Fruit fly (Drosophila melanogaster): ENCODE measurements around the gene CG9512.

The CG9512 gene

DNA sequence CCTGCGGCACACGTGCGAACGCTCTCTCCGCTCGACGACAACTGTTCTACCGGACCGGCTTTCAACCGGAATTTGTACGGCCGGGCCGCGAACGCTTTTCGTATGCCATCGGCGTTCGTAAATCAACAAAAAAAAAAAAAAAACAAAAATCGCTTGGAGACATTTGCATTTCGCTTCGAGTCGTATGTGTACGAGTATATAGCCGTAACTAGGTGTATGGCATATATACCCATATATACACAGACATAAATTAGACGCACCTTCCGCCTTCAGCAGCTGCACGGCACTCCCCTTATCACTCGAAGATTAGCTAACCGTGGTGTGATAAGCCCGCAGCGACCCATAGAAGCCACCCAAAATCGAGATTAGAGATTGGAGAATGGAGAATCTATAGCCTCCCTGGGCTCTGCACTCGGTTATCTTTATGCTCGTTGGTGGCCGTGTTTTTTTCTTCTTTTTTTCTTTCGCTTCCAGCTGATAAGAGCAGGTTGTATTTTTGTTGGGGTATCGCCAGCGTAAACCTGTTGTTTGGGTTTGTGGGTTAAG lies at the start of gene CG9512 (continued):
- TF ChIP-seq Trl (optimal IDR thresholded peaks at IDR 0.05), result no peak
- TF ChIP-seq Trl (GFP tag; optimal IDR thresholded peaks at IDR 0.05), result no peak
- TF ChIP-seq mirr (GFP tag; optimal IDR thresholded peaks at IDR 0.05), result peak; percentile 51
- TF ChIP-seq ac (GFP tag; optimal IDR thresholded peaks at IDR 0.05), result no peak
- no peak for TF ChIP-seq ap (GFP tag; IDR thresholded peaks at IDR 0.05)
- TF ChIP-seq odd (GFP tag; optimal IDR thresholded peaks at IDR 0.05), result peak; percentile 40
- TF ChIP-seq Eip74EF (GFP tag; optimal IDR thresholded peaks at IDR 0.05), result peak in 1 of 2 experiments; percentile 58
- peak; percentile 60 for TF ChIP-seq CG34376 (GFP tag; optimal IDR thresholded peaks at IDR 0.05)
- no peak for TF ChIP-seq Doc3 (GFP tag; IDR thresholded peaks at IDR 0.05; ENCODE audit: partially characterized antibody)
- no peak for TF ChIP-seq CG8388 (GFP tag; optimal IDR thresholded peaks at IDR 0.05)
- no peak for TF ChIP-seq CG31388 (GFP tag; optimal IDR thresholded peaks at IDR 0.05)
- TF ChIP-seq chinmo (GFP tag; IDR thresholded peaks at IDR 0.05; ENCODE audit: partially characterized antibody), result peak; percentile 93; the same call in 3 of the 4 replicates
- peak; percentile 56 for TF ChIP-seq CG32772 (GFP tag; IDR thresholded peaks at IDR 0.05)
- TF ChIP-seq CG14965 (GFP tag; optimal IDR thresholded peaks at IDR 0.05; ENCODE audit: borderline replicate concordance), result no peak
- no peak for TF ChIP-seq CG15073 (GFP tag; optimal IDR thresholded peaks at IDR 0.05)
- no peak for TF ChIP-seq scrt (GFP tag; optimal IDR thresholded peaks at IDR 0.05)
- no peak for TF ChIP-seq dati (GFP tag; IDR thresholded peaks at IDR 0.05)
- TF ChIP-seq fd64A (GFP tag; optimal IDR thresholded peaks at IDR 0.05), result no peak
- TF ChIP-seq CG4282 (GFP tag; optimal IDR thresholded peaks at IDR 0.05), result no peak
- TF ChIP-seq CG3065 (GFP tag; optimal IDR thresholded peaks at IDR 0.05), result no peak
- TF ChIP-seq Dll (GFP tag; IDR thresholded peaks at IDR 0.05; ENCODE audit: partially characterized antibody), result no peak
- TF ChIP-seq NfI (GFP tag; optimal IDR thresholded peaks at IDR 0.05), result no peak
- TF ChIP-seq CHES-1-like (GFP tag; optimal IDR thresholded peaks at IDR 0.05), result no peak
- peak; percentile 43 for TF ChIP-seq Med (GFP tag)

DNA sequence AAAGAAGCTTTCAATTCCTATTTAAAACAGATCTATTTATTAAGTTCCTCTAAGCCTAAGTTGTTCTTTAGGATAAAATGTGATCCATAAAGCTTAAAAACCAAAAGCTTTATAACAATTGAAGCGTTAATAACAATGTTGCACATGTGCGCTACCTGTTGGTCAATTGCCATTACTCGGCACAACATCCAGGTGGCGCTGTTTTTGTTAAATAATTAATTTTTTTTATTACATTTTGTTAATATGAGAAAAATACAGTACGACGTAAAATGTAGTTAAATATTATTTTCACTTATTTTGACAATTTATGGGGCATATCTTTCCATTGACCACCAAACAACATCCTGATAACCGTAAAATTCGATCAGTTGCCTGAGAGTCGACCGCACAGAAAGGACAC lies 48.5 kb upstream of the CG9512 start:
- TF ChIP-seq CG11085 (GFP tag; IDR thresholded peaks at IDR 0.05), result no peak
- no peak for TF ChIP-seq crp (GFP tag; optimal IDR thresholded peaks at IDR 0.05)
- peak; percentile 6 for TF ChIP-seq unpg (GFP tag; optimal IDR thresholded peaks at IDR 0.05)
- peak; percentile 20 for TF ChIP-seq CG18262 (tag; optimal IDR thresholded peaks at IDR 0.05)
- TF ChIP-seq Chrac-16 (GFP tag; optimal IDR thresholded peaks at IDR 0.05), result peak; percentile 22
- peak; percentile 36 for TF ChIP-seq CG8290 (GFP tag; optimal IDR thresholded peaks at IDR 0.05)
- peak; percentile 22 to 38 for TF ChIP-seq CG8290 (tag; optimal IDR thresholded peaks at IDR 0.05)
- peak; percentile 31 for TF ChIP-seq CG11504 (tag; optimal IDR thresholded peaks at IDR 0.05)
- no peak for TF ChIP-seq CG14860 (GFP tag; IDR thresholded peaks at IDR 0.05; ENCODE audit: partially characterized antibody)
- no peak for TF ChIP-seq Mad (GFP tag; optimal IDR thresholded peaks at IDR 0.05)
- TF ChIP-seq CG13894 (tag; optimal IDR thresholded peaks at IDR 0.05), result peak; percentile 8
- TF ChIP-seq CG4424 (GFP tag; optimal IDR thresholded peaks at IDR 0.05), result peak; percentile 9
- TF ChIP-seq CG2199 (GFP tag; IDR thresholded peaks at IDR 0.05), result 0 out of 3 replicates have a peak, but pooled peaks have one; percentile 43
- peak; percentile 34 for TF ChIP-seq trem (tag; optimal IDR thresholded peaks at IDR 0.05)
- TF ChIP-seq PHDP (tag; optimal IDR thresholded peaks at IDR 0.05), result peak; percentile 21
- peak; percentile 11; the same call in 1 of the 3 replicates for TF ChIP-seq knrl (GFP tag; IDR thresholded peaks at IDR 0.05; ENCODE audit: partially characterized antibody)
- peak; percentile 63 for TF ChIP-seq Med (GFP tag)
- TF ChIP-seq sens (GFP tag), result peak; percentile 13
- TF ChIP-seq Rfx (GFP tag; IDR thresholded peaks at IDR 0.05), result peak; percentile 66
- TF ChIP-seq CG2129 (GFP tag; IDR thresholded peaks at IDR 0.05; ENCODE audit: partially characterized antibody), result no peak
- TF ChIP-seq Nf-YA (GFP tag; IDR thresholded peaks at IDR 0.05), result no peak
- peak; percentile 9; the same call in 1 of the 2 replicates for TF ChIP-seq CG13287 (GFP tag; IDR thresholded peaks at IDR 0.05; ENCODE audit: partially characterized antibody)
- TF ChIP-seq B-H2 (GFP tag; optimal IDR thresholded peaks at IDR 0.05), result peak; percentile 11
- TF ChIP-seq Xbp1 (GFP tag; optimal IDR thresholded peaks at IDR 0.05), result peak; percentile 53
- peak; percentile 41 for TF ChIP-seq zen (tag; optimal IDR thresholded peaks at IDR 0.05)
- peak; percentile 97 for TF ChIP-seq Dip2 (GFP tag; IDR thresholded peaks at IDR 0.05)
- TF ChIP-seq CG15696 (tag; optimal IDR thresholded peaks at IDR 0.05), result peak; percentile 47
